Worm (Caenorhabditis elegans) whole organism, early embryonic: ENCODE data around the gene B0554.4.

Source experiments
- ama-1 ChIP-seq: fragments of 150-350 bp; optimal IDR thresholded peaks from 2 replicates; lab custom pipeline; 2014
- ceh-36 ChIP-seq: sonication (generic microtip); optimal IDR thresholded peaks from 2 replicates; lab custom pipeline; 2016; ENCODE audit warnings: missing genetic modification characterization, inconsistent platforms, missing compliant biosample characterization
- hmg-4 ChIP-seq: fragments of 200-800 bp; sonication (Bioruptor generic); optimal IDR thresholded peaks from 2 replicates; lab custom pipeline; 2018; ENCODE audit warnings: mild to moderate bottlenecking, missing genetic modification characterization, missing compliant biosample characterization
- tbx-37 ChIP-seq: fragments of 200-800 bp; sonication (Bioruptor generic); conservative IDR thresholded peaks from 2 replicates; pipeline ENCODE4 v1.3.6; 2022; ENCODE audit warnings: missing genetic modification reagents, missing genetic modification characterization, missing compliant biosample characterization

- TF ChIP-seq ama-1 (lab: Kevin White, UChicago), result no peak
- TF ChIP-seq ceh-36 (tag; lab: Kevin White, UChicago), result no peak
- no peak for TF ChIP-seq tbx-37 (GFP tag; lab: Robert Waterston, UW)
- no peak for TF ChIP-seq hmg-4 (GFP tag; lab: Kevin White, UChicago)
These were observed 12.0 kb downstream of the B0554.4 start, which contains the start of gene B0554.7 for ce11 chrV:440923-441322.
